Fruit fly (Drosophila melanogaster) S2 (cell line): Measurements from ENCODE around the gene CG14286.

Source experiments
- CG8478 ChIP-seq: fragments of >200 bp; optimal IDR thresholded peaks from 2 replicates; lab custom pipeline; 2018
- CTCF ChIP-seq, 2 experiments: fragments of >200 bp; optimal IDR thresholded peaks; 2 replicates each; lab custom pipeline; 2018

DNA sequence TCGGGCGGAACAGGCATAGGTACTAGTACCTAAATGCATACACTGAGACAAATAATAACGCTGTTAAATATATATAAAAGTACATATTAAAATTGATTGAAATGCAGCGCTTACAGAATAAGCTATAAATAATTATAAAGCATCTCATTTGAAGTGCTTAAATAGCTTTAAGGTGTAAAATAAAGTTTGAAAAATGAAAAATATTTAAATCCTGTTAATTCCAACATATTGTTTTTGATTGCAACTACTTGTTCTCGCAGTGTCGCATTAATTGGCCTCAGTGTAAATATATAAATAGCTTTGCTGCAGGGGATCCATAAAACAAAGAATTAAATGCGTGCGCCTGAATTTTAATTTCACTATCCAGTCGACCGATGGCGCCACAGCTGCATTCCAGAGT is 34.5 kb downstream of the CG14286 start:
- TF ChIP-seq CTCF (optimal IDR thresholded peaks at IDR 0.05; lab: Kevin White, UChicago) (no peak), CG8478 (lab: Kevin White, UChicago) (no peak)
